Fruit fly (Drosophila melanogaster): Measurements from ENCODE around the gene Zmynd8.

The Zmynd8 gene

dm6 chr3R:31689727-31690126 lies 20.5 kb downstream of the Zmynd8 start (continued):
- no peak for TF ChIP-seq CG12299 (tag; optimal IDR thresholded peaks at IDR 0.05)
- no peak for TF ChIP-seq CG32772 (GFP tag; IDR thresholded peaks at IDR 0.05)
- TF ChIP-seq so (GFP tag; IDR thresholded peaks at IDR 0.05) = no peak
- no peak for TF ChIP-seq Gsc (GFP tag; IDR thresholded peaks at IDR 0.05)
- no peak for TF ChIP-seq CHES-1-like (GFP tag; optimal IDR thresholded peaks at IDR 0.05)
- TF ChIP-seq eve (GFP tag; optimal IDR thresholded peaks at IDR 0.05) = no peak
- TF ChIP-seq lab (GFP tag; optimal IDR thresholded peaks at IDR 0.05) = no peak
- TF ChIP-seq lilli (GFP tag; optimal IDR thresholded peaks at IDR 0.05) = peak; percentile 9
- no peak for TF ChIP-seq Poxn (GFP tag; IDR thresholded peaks at IDR 0.05)
- TF ChIP-seq CG32532 (GFP tag; IDR thresholded peaks at IDR 0.05) = no peak
- no peak for TF ChIP-seq CG11456 (GFP tag; IDR thresholded peaks at IDR 0.05)
- peak; percentile 14 for TF ChIP-seq scrt (GFP tag; optimal IDR thresholded peaks at IDR 0.05)
- no peak for TF ChIP-seq sqz (GFP tag; optimal IDR thresholded peaks at IDR 0.05)
- TF ChIP-seq kah (GFP tag; optimal IDR thresholded peaks at IDR 0.05) = no peak
- TF ChIP-seq CG1233 (GFP tag; optimal IDR thresholded peaks at IDR 0.05) = no peak
- TF ChIP-seq Bteb2 (GFP tag; optimal IDR thresholded peaks at IDR 0.05) = no peak
- no peak for TF ChIP-seq Bgb (GFP tag; IDR thresholded peaks at IDR 0.05; ENCODE audit: partially characterized antibody)
- TF ChIP-seq Ssrp (tag; optimal IDR thresholded peaks at IDR 0.05) = no peak
- TF ChIP-seq z (GFP tag; IDR thresholded peaks at IDR 0.05) = no peak
- no peak for TF ChIP-seq fu2 (GFP tag; optimal IDR thresholded peaks at IDR 0.05)
- TF ChIP-seq Blimp-1 (GFP tag; optimal IDR thresholded peaks at IDR 0.05) = peak; percentile 2
- TF ChIP-seq lola (GFP tag; optimal IDR thresholded peaks at IDR 0.05) = peak in 1 of 3 experiments; percentile 72

- no peak for TF ChIP-seq CG12391 (tag; optimal IDR thresholded peaks at IDR 0.05)
- TF ChIP-seq pros (GFP tag; optimal IDR thresholded peaks at IDR 0.05) = peak; percentile 95
- peak; percentile 8 for TF ChIP-seq Deaf1 (tag; optimal IDR thresholded peaks at IDR 0.05)
- no peak for TF ChIP-seq HLH4C (GFP tag; IDR thresholded peaks at IDR 0.05; ENCODE audit: partially characterized antibody)
- TF ChIP-seq CG8281 (tag; optimal IDR thresholded peaks at IDR 0.05) = peak; percentile 30
- no peak for TF ChIP-seq h (optimal IDR thresholded peaks at IDR 0.05)
- TF ChIP-seq twi (tag; optimal IDR thresholded peaks at IDR 0.05) = peak; percentile 85
- TF ChIP-seq dmrt11E (tag; optimal IDR thresholded peaks at IDR 0.05) = peak; percentile 11
- peak; percentile 61 for TF ChIP-seq CG15479 (GFP tag; optimal IDR thresholded peaks at IDR 0.05)
- peak; percentile 95 for TF ChIP-seq kni (GFP tag; optimal IDR thresholded peaks at IDR 0.05)
- no peak for TF ChIP-seq CG18619 (GFP tag; optimal IDR thresholded peaks at IDR 0.05)
- TF ChIP-seq grn (GFP tag; optimal IDR thresholded peaks at IDR 0.05) = peak; percentile 93
- 0 out of 2 replicates have a peak, but pooled peaks have one; percentile 15 for TF ChIP-seq CG32767 (GFP tag; IDR thresholded peaks at IDR 0.05)
- no peak for TF ChIP-seq pan (optimal IDR thresholded peaks at IDR 0.05)
- no peak for TF ChIP-seq pan (GFP tag; optimal IDR thresholded peaks at IDR 0.05 in 1 of 2, IDR thresholded peaks at IDR 0.05 in 1 of 2)
- TF ChIP-seq CG17829 (tag; optimal IDR thresholded peaks at IDR 0.05) = peak; percentile 9
- TF ChIP-seq CG30403 (GFP tag; optimal IDR thresholded peaks at IDR 0.05) = no peak
- TF ChIP-seq zfh1 (GFP tag; IDR thresholded peaks at IDR 0.05) = 0 out of 3 replicates have a peak, but pooled peaks have one; percentile 11
- no peak for TF ChIP-seq CG7745 (tag; optimal IDR thresholded peaks at IDR 0.05)
- no peak for TF ChIP-seq CG18599 (GFP tag; optimal IDR thresholded peaks at IDR 0.05)
- TF ChIP-seq cg (GFP tag; optimal IDR thresholded peaks at IDR 0.05) = peak; percentile 86
- peak; percentile 87 for TF ChIP-seq pfk (GFP tag; optimal IDR thresholded peaks at IDR 0.05)
- no peak for TF ChIP-seq CG16863 (GFP tag; optimal IDR thresholded peaks at IDR 0.05)
- peak; percentile 1 for TF ChIP-seq dm (GFP tag; optimal IDR thresholded peaks at IDR 0.05)
- peak; percentile 21 for TF ChIP-seq ac (GFP tag; optimal IDR thresholded peaks at IDR 0.05)
- peak; percentile 24 for TF ChIP-seq D (optimal IDR thresholded peaks at IDR 0.05)
- no peak for TF ChIP-seq D (GFP tag; optimal IDR thresholded peaks at IDR 0.05)
- TF ChIP-seq psq (GFP tag; optimal IDR thresholded peaks at IDR 0.05) = no peak
- peak; percentile 11 for TF ChIP-seq CG15696 (tag; optimal IDR thresholded peaks at IDR 0.05)
- TF ChIP-seq sens (GFP tag) = peak; percentile 53
Measured at dm6 chr3R:31690439-31690838, 21.2 kb downstream of the Zmynd8 start.

Data from whole organism, embryonic.